Worm (Caenorhabditis elegans) whole organism, midembryonic: Measurements from ENCODE around the gene nspb-10.

Experiments used
- ref-1 ChIP-seq: fragments of 200-800 bp; sonication (Bioruptor generic); conservative IDR thresholded peaks from 2 replicates; pipeline ENCODE4 v1.3.6; 2022; ENCODE audit warnings: missing genetic modification reagents, missing genetic modification characterization, missing compliant biosample characterization
- tab-1 ChIP-seq: fragments of 200-800 bp; sonication (Bioruptor generic); IDR thresholded peaks from 2 replicates; pipeline ENCODE4 v1.3.6; 2022; ENCODE audit warnings: missing genetic modification characterization, missing compliant biosample characterization
- ztf-23 ChIP-seq: fragments of 200-800 bp; sonication (Bioruptor generic); IDR thresholded peaks from 2 replicates; pipeline ENCODE4 v1.3.6; 2022; ENCODE audit warnings: missing genetic modification reagents, missing genetic modification characterization, missing compliant biosample characterization
- ztf-29 ChIP-seq: fragments of 200-800 bp; sonication (Bioruptor generic); IDR thresholded peaks from 2 replicates; pipeline ENCODE4 v1.3.6; 2022; ENCODE audit warnings: missing genetic modification reagents, missing genetic modification characterization, missing compliant biosample characterization

- TF ChIP-seq ztf-23 (GFP tag; lab: Robert Waterston, UW) (no peak), ztf-29 (no peak), tab-1 (no peak), ref-1 (no peak)
These were observed 12.8 kb upstream of the nspb-10 start, which contains the start of gene tps-2 for ce11 chrII:14600852-14601313.
